Fruit fly (Drosophila melanogaster): ENCODE results near the gene Sec61alpha.
A peak's percentile ranks its signal among the peaks of the same experiment; 100 is the strongest.

The Sec61alpha gene

dm6 chr2L:6488676-6489140, 8.3 kb upstream of the Sec61alpha start, which contains the start of the genes KFase and epsilonCOP:
Gene KFase (minus strand): TSS chr2L:6488756.
Gene epsilonCOP (plus strand): TSS chr2L:6489090.
- TF ChIP-seq tj (GFP tag; optimal IDR thresholded peaks at IDR 0.05) = peak; percentile 92
- TF ChIP-seq CG33017 (tag; optimal IDR thresholded peaks at IDR 0.05) = peak; percentile 57
- peak; percentile 55 for TF ChIP-seq pad (GFP tag; optimal IDR thresholded peaks at IDR 0.05)
- peak; percentile 36 for TF ChIP-seq cic (GFP tag; optimal IDR thresholded peaks at IDR 0.05)
- peak; percentile 59 for TF ChIP-seq Mnt (GFP tag; optimal IDR thresholded peaks at IDR 0.05)
- TF ChIP-seq Clk (GFP tag; optimal IDR thresholded peaks at IDR 0.05) = no peak
- peak; percentile 88 for TF ChIP-seq ovo (GFP tag; optimal IDR thresholded peaks at IDR 0.05)
- no peak for TF ChIP-seq Hr96 (GFP tag; optimal IDR thresholded peaks at IDR 0.05)
- TF ChIP-seq toe (GFP tag; optimal IDR thresholded peaks at IDR 0.05) = no peak
- TF ChIP-seq bab1 (GFP tag; optimal IDR thresholded peaks at IDR 0.05) = peak; percentile 35
- peak; percentile 74 for TF ChIP-seq CG11617 (GFP tag; optimal IDR thresholded peaks at IDR 0.05)
- TF ChIP-seq cnc (optimal IDR thresholded peaks at IDR 0.05) = no peak
- TF ChIP-seq kay (GFP tag; ENCODE audit: borderline replicate concordance) = no peak
- peak; percentile 81 for TF ChIP-seq Crg-1 (GFP tag; optimal IDR thresholded peaks at IDR 0.05)
- TF ChIP-seq CG12768 (GFP tag; optimal IDR thresholded peaks at IDR 0.05) = peak; percentile 34
- TF ChIP-seq CG7045 (GFP tag; optimal IDR thresholded peaks at IDR 0.05) = peak; percentile 63
- peak; percentile 68 for TF ChIP-seq CG7101 (tag; optimal IDR thresholded peaks at IDR 0.05)
- TF ChIP-seq CG14711 (tag; optimal IDR thresholded peaks at IDR 0.05) = peak; percentile 61
- peak; percentile 71 for TF ChIP-seq CG1620 (GFP tag; optimal IDR thresholded peaks at IDR 0.05)
- TF ChIP-seq CG5204 (GFP tag; optimal IDR thresholded peaks at IDR 0.05) = no peak

dm6 chr2L:6481310-6481738, 949 bp upstream of the Sec61alpha start:
- TF ChIP-seq cic (GFP tag; optimal IDR thresholded peaks at IDR 0.05) (peak; percentile 93), CG5204 (GFP tag; optimal IDR thresholded peaks at IDR 0.05) (no peak), toe (GFP tag; optimal IDR thresholded peaks at IDR 0.05) (peak; percentile 27), Clk (GFP tag; optimal IDR thresholded peaks at IDR 0.05) (no peak), ovo (GFP tag; optimal IDR thresholded peaks at IDR 0.05) (peak; percentile 10), CG14711 (tag; optimal IDR thresholded peaks at IDR 0.05) (no peak), CG11617 (GFP tag; optimal IDR thresholded peaks at IDR 0.05) (peak; percentile 5), bab1 (GFP tag; optimal IDR thresholded peaks at IDR 0.05) (no peak), kay (GFP tag; ENCODE audit: borderline replicate concordance) (no peak), CG12768 (GFP tag; optimal IDR thresholded peaks at IDR 0.05) (no peak), cnc (optimal IDR thresholded peaks at IDR 0.05) (no peak), Hr96 (GFP tag; optimal IDR thresholded peaks at IDR 0.05) (no peak), pad (GFP tag; optimal IDR thresholded peaks at IDR 0.05) (peak; percentile 77), CG7045 (GFP tag; optimal IDR thresholded peaks at IDR 0.05) (no peak), CG33017 (tag; optimal IDR thresholded peaks at IDR 0.05) (no peak), CG7101 (tag; optimal IDR thresholded peaks at IDR 0.05) (no peak), Mnt (GFP tag; optimal IDR thresholded peaks at IDR 0.05) (peak; percentile 85), tj (GFP tag; optimal IDR thresholded peaks at IDR 0.05) (peak; percentile 79)

dm6 chr2L:6479226-6479906, 1.0 kb downstream of the Sec61alpha start:
- TF ChIP-seq cnc (optimal IDR thresholded peaks at IDR 0.05) = no peak
- TF ChIP-seq CG33017 (tag; optimal IDR thresholded peaks at IDR 0.05) = peak; percentile 42
- peak; percentile 63 for TF ChIP-seq ovo (GFP tag; optimal IDR thresholded peaks at IDR 0.05)
- TF ChIP-seq Clk (GFP tag; optimal IDR thresholded peaks at IDR 0.05) = no peak
- peak; percentile 84 for TF ChIP-seq Mnt (GFP tag; optimal IDR thresholded peaks at IDR 0.05)
- no peak for TF ChIP-seq CG1620 (GFP tag; optimal IDR thresholded peaks at IDR 0.05)
- TF ChIP-seq CG14711 (tag; optimal IDR thresholded peaks at IDR 0.05) = peak; percentile 62
- peak; percentile 29 for TF ChIP-seq CG7101 (tag; optimal IDR thresholded peaks at IDR 0.05)
- no peak for TF ChIP-seq CG5204 (GFP tag; optimal IDR thresholded peaks at IDR 0.05)
- peak; percentile 28 for TF ChIP-seq CG12768 (GFP tag; optimal IDR thresholded peaks at IDR 0.05)
- no peak for TF ChIP-seq pad (GFP tag; optimal IDR thresholded peaks at IDR 0.05)
- TF ChIP-seq Hr96 (GFP tag; optimal IDR thresholded peaks at IDR 0.05) = no peak
- peak; percentile 56 for TF ChIP-seq Crg-1 (GFP tag; optimal IDR thresholded peaks at IDR 0.05)
- peak; percentile 65 for TF ChIP-seq bab1 (GFP tag; optimal IDR thresholded peaks at IDR 0.05)
- TF ChIP-seq CG11617 (GFP tag; optimal IDR thresholded peaks at IDR 0.05) = peak; percentile 32
- no peak for TF ChIP-seq toe (GFP tag; optimal IDR thresholded peaks at IDR 0.05)
- TF ChIP-seq tj (GFP tag; optimal IDR thresholded peaks at IDR 0.05) = no peak
- TF ChIP-seq kay (GFP tag; ENCODE audit: borderline replicate concordance) = no peak
- TF ChIP-seq CG7045 (GFP tag; optimal IDR thresholded peaks at IDR 0.05) = no peak
- TF ChIP-seq cic (GFP tag; optimal IDR thresholded peaks at IDR 0.05) = peak; percentile 97

dm6 chr2L:6476753-6477152, 3.6 kb downstream of the Sec61alpha start, which contains the start of gene CG9536:
Gene CG9536 (minus strand): TSS chr2L:6476975.
- TF ChIP-seq tj (GFP tag; optimal IDR thresholded peaks at IDR 0.05) (no peak), bab1 (GFP tag; optimal IDR thresholded peaks at IDR 0.05) (peak; percentile 75)

dm6 chr2L:6474878-6475582, 5.3 kb downstream of the Sec61alpha start:
- TF ChIP-seq CG33017 (tag; optimal IDR thresholded peaks at IDR 0.05) = peak; percentile 30
- peak; percentile 41 for TF ChIP-seq cic (GFP tag; optimal IDR thresholded peaks at IDR 0.05)
- TF ChIP-seq toe (GFP tag; optimal IDR thresholded peaks at IDR 0.05) = no peak
- TF ChIP-seq ovo (GFP tag; optimal IDR thresholded peaks at IDR 0.05) = no peak
- TF ChIP-seq CG12768 (GFP tag; optimal IDR thresholded peaks at IDR 0.05) = peak; percentile 70
